1 fruit fly cellular context compared by ENCODE assay signal in genomic region chr3R:14436459-14436858, dm6.
TF ChIP-seq lines count a peak whose summit lies in the region.

No protein-coding gene starts in this region.

TF ChIP-seq in whole organism, embryonic, 481 proteins besides CTCF, POLR2A, EP300 and RAD21 (continued from another document):
- no peak for TF ChIP-seq CG4730 (GFP tag; IDR thresholded peaks at IDR 0.05; lab: Robert Waterston, UW)
- TF ChIP-seq ATbp (GFP tag; optimal IDR thresholded peaks at IDR 0.05; lab: Kevin White, UChicago): peak; percentile 26
- no peak for TF ChIP-seq CG1792 (GFP tag; optimal IDR thresholded peaks at IDR 0.05; lab: Kevin White, UChicago)
- TF ChIP-seq cas (GFP tag; IDR thresholded peaks at IDR 0.05; lab: Robert Waterston, UW): no peak
- TF ChIP-seq vvl (GFP tag; IDR thresholded peaks at IDR 0.05; lab: Robert Waterston, UW): peak; percentile 68
- TF ChIP-seq CG11247 (GFP tag; IDR thresholded peaks at IDR 0.05; lab: Robert Waterston, UW): no peak
- TF ChIP-seq CG18619 (GFP tag; optimal IDR thresholded peaks at IDR 0.05; lab: Kevin White, UChicago): no peak
- no peak for TF ChIP-seq Hr3 (GFP tag; optimal IDR thresholded peaks at IDR 0.05; lab: Kevin White, UChicago)
- no peak for TF ChIP-seq sr (GFP tag; IDR thresholded peaks at IDR 0.05; lab: Robert Waterston, UW)
- TF ChIP-seq HLHmδ (GFP tag; optimal IDR thresholded peaks at IDR 0.05; lab: Kevin White, UChicago): no peak
- no peak for TF ChIP-seq CG10543 (GFP tag; optimal IDR thresholded peaks at IDR 0.05; lab: Kevin White, UChicago)
- no peak for TF ChIP-seq CG6254 (GFP tag; optimal IDR thresholded peaks at IDR 0.05; lab: Kevin White, UChicago)
- TF ChIP-seq CG2199 (GFP tag; IDR thresholded peaks at IDR 0.05; lab: Robert Waterston, UW): 0 out of 3 replicates have a peak, but pooled peaks have one; percentile 37
- no peak for TF ChIP-seq shn (GFP tag; optimal IDR thresholded peaks at IDR 0.05; lab: Kevin White, UChicago)
- TF ChIP-seq CG14710 (tag; optimal IDR thresholded peaks at IDR 0.05; lab: Kevin White, UChicago): no peak
- TF ChIP-seq lmd (GFP tag; IDR thresholded peaks at IDR 0.05; lab: Robert Waterston, UW): no peak; the same call in 1 of the 2 replicates
- TF ChIP-seq CG18476 (GFP tag; optimal IDR thresholded peaks at IDR 0.05; lab: Kevin White, UChicago): peak; percentile 1
- peak; percentile 55; the same call in 1 of the 2 replicates for TF ChIP-seq Xrp1 (GFP tag; IDR thresholded peaks at IDR 0.05; lab: Robert Waterston, UW)
- no peak for TF ChIP-seq ken (GFP tag; IDR thresholded peaks at IDR 0.05; lab: Robert Waterston, UW)
- TF ChIP-seq klu (GFP tag; IDR thresholded peaks at IDR 0.05; lab: Robert Waterston, UW): no peak
- no peak for TF ChIP-seq Lpt (GFP tag; optimal IDR thresholded peaks at IDR 0.05; lab: Kevin White, UChicago)
- TF ChIP-seq Eip74EF (GFP tag; optimal IDR thresholded peaks at IDR 0.05; lab: Kevin White, UChicago): no peak
- TF ChIP-seq zfh1 (GFP tag; IDR thresholded peaks at IDR 0.05; lab: Robert Waterston, UW): peak; percentile 43; the same call in 1 of the 3 replicates
- TF ChIP-seq D19B (GFP tag; optimal IDR thresholded peaks at IDR 0.05; lab: Kevin White, UChicago): no peak
- TF ChIP-seq sisA (GFP tag; IDR thresholded peaks at IDR 0.05; lab: Robert Waterston, UW): peak; percentile 59
- peak; percentile 58 for TF ChIP-seq HLH3B (GFP tag; IDR thresholded peaks at IDR 0.05; lab: Robert Waterston, UW)
- TF ChIP-seq zfh2 (GFP tag; optimal IDR thresholded peaks at IDR 0.05; lab: Kevin White, UChicago): no peak
- TF ChIP-seq ab (GFP tag; optimal IDR thresholded peaks at IDR 0.05; lab: Kevin White, UChicago): no peak
- peak; percentile 67 for TF ChIP-seq CG11504 (tag; optimal IDR thresholded peaks at IDR 0.05; lab: Kevin White, UChicago)
- TF ChIP-seq CG7372 (GFP tag; IDR thresholded peaks at IDR 0.05; lab: Robert Waterston, UW): no peak
- TF ChIP-seq ind (GFP tag; optimal IDR thresholded peaks at IDR 0.05; lab: Kevin White, UChicago): peak; percentile 18
- no peak for TF ChIP-seq Dll (GFP tag; IDR thresholded peaks at IDR 0.05; lab: Robert Waterston, UW; ENCODE audit: partially characterized antibody)
- no peak for TF ChIP-seq CG6683 (GFP tag; optimal IDR thresholded peaks at IDR 0.05; lab: Kevin White, UChicago)
- TF ChIP-seq Oaz (GFP tag; IDR thresholded peaks at IDR 0.05; lab: Robert Waterston, UW): 0 out of 2 replicates have a peak, but pooled peaks have one; percentile 14
- peak; percentile 16 for TF ChIP-seq CG10654 (GFP tag; optimal IDR thresholded peaks at IDR 0.05; lab: Kevin White, UChicago)
- TF ChIP-seq MTF-1 (GFP tag; optimal IDR thresholded peaks at IDR 0.05; lab: Kevin White, UChicago; ENCODE audit: borderline replicate concordance): no peak
- TF ChIP-seq nom (GFP tag; optimal IDR thresholded peaks at IDR 0.05; lab: Kevin White, UChicago): no peak
- TF ChIP-seq repo (GFP tag; optimal IDR thresholded peaks at IDR 0.05; lab: Kevin White, UChicago): no peak
- TF ChIP-seq CG1529 (GFP tag; optimal IDR thresholded peaks at IDR 0.05; lab: Kevin White, UChicago): no peak
- no peak for TF ChIP-seq ash1 (GFP tag; optimal IDR thresholded peaks at IDR 0.05; lab: Kevin White, UChicago)
- TF ChIP-seq CG1603 (tag; optimal IDR thresholded peaks at IDR 0.05; lab: Kevin White, UChicago): peak; percentile 24
- TF ChIP-seq ci (GFP tag; IDR thresholded peaks at IDR 0.05; lab: Robert Waterston, UW): 0 out of 3 replicates have a peak, but pooled peaks have one; percentile 33
- peak; percentile 21 for TF ChIP-seq CG4820 (GFP tag; optimal IDR thresholded peaks at IDR 0.05; lab: Kevin White, UChicago)
- no peak for TF ChIP-seq Hmr (GFP tag; optimal IDR thresholded peaks at IDR 0.05; lab: Kevin White, UChicago)
- no peak for TF ChIP-seq CG32532 (GFP tag; IDR thresholded peaks at IDR 0.05; lab: Robert Waterston, UW)
- TF ChIP-seq CG2678 (tag; optimal IDR thresholded peaks at IDR 0.05; lab: Kevin White, UChicago): peak; percentile 30
- no peak for TF ChIP-seq CG4707 (GFP tag; optimal IDR thresholded peaks at IDR 0.05; lab: Kevin White, UChicago)
- TF ChIP-seq bbx (GFP tag; IDR thresholded peaks at IDR 0.05; lab: Robert Waterston, UW; ENCODE audit: partially characterized antibody): no peak
- peak; percentile 63 for TF ChIP-seq stc (GFP tag; IDR thresholded peaks at IDR 0.05; lab: Robert Waterston, UW)
- peak; percentile 37 for TF ChIP-seq CG2712 (tag; optimal IDR thresholded peaks at IDR 0.05; lab: Kevin White, UChicago)
- no peak for TF ChIP-seq CG12219 (GFP tag; optimal IDR thresholded peaks at IDR 0.05; lab: Kevin White, UChicago)
- no peak for TF ChIP-seq slbo (GFP tag; IDR thresholded peaks at IDR 0.05; lab: Robert Waterston, UW)
- no peak for TF ChIP-seq Opbp (GFP tag; IDR thresholded peaks at IDR 0.05; lab: Robert Waterston, UW; ENCODE audit: partially characterized antibody)
- peak; percentile 41 for TF ChIP-seq fd96Cb (tag; optimal IDR thresholded peaks at IDR 0.05; lab: Kevin White, UChicago)
- TF ChIP-seq CG7963 (GFP tag; IDR thresholded peaks at IDR 0.05; lab: Robert Waterston, UW; ENCODE audit: partially characterized antibody): no peak
- TF ChIP-seq Ets97D (GFP tag; optimal IDR thresholded peaks at IDR 0.05; lab: Kevin White, UChicago): no peak
- TF ChIP-seq CG10979 (tag; optimal IDR thresholded peaks at IDR 0.05; lab: Kevin White, UChicago): peak; percentile 53
- TF ChIP-seq Med (GFP tag; lab: Kevin White, UChicago): peak; percentile 27
- peak; percentile 64 for TF ChIP-seq CG17359 (tag; optimal IDR thresholded peaks at IDR 0.05; lab: Kevin White, UChicago)
- no peak for TF ChIP-seq CG10431 (GFP tag; optimal IDR thresholded peaks at IDR 0.05; lab: Kevin White, UChicago)
- TF ChIP-seq amos (GFP tag; IDR thresholded peaks at IDR 0.05; lab: Robert Waterston, UW; ENCODE audit: partially characterized antibody): no peak
- TF ChIP-seq tap (tag; optimal IDR thresholded peaks at IDR 0.05; lab: Kevin White, UChicago): peak; percentile 34
- TF ChIP-seq Stat92E (GFP tag; optimal IDR thresholded peaks at IDR 0.05; lab: Kevin White, UChicago): no peak
- peak; percentile 28 for TF ChIP-seq lab (GFP tag; optimal IDR thresholded peaks at IDR 0.05; lab: Kevin White, UChicago)
- peak; percentile 36 for TF ChIP-seq tin (GFP tag; optimal IDR thresholded peaks at IDR 0.05; lab: Kevin White, UChicago)
- TF ChIP-seq CG13424 (tag; optimal IDR thresholded peaks at IDR 0.05; lab: Kevin White, UChicago): no peak
- TF ChIP-seq unpg (GFP tag; optimal IDR thresholded peaks at IDR 0.05; lab: Kevin White, UChicago): no peak
- no peak for TF ChIP-seq ewg (GFP tag; optimal IDR thresholded peaks at IDR 0.05; lab: Kevin White, UChicago)
- TF ChIP-seq tgo (GFP tag; IDR thresholded peaks at IDR 0.05; lab: Robert Waterston, UW): peak; percentile 18; the same call in 1 of the 3 replicates
- TF ChIP-seq CG30431 (GFP tag; optimal IDR thresholded peaks at IDR 0.05; lab: Kevin White, UChicago): no peak
- TF ChIP-seq sens (GFP tag; lab: Kevin White, UChicago): peak; percentile 78
- no peak for TF ChIP-seq so (GFP tag; IDR thresholded peaks at IDR 0.05; lab: Robert Waterston, UW)
- TF ChIP-seq Vsx1 (GFP tag; optimal IDR thresholded peaks at IDR 0.05; lab: Kevin White, UChicago): no peak
- no peak for TF ChIP-seq CG16815 (GFP tag; optimal IDR thresholded peaks at IDR 0.05; lab: Kevin White, UChicago)
- TF ChIP-seq tup (GFP tag; optimal IDR thresholded peaks at IDR 0.05; lab: Kevin White, UChicago): no peak
- TF ChIP-seq Drgx (GFP tag; IDR thresholded peaks at IDR 0.05; lab: Robert Waterston, UW): peak; percentile 71
- no peak for TF ChIP-seq CG11456 (GFP tag; IDR thresholded peaks at IDR 0.05; lab: Robert Waterston, UW)
- TF ChIP-seq CG6765 (GFP tag; optimal IDR thresholded peaks at IDR 0.05; lab: Kevin White, UChicago): no peak
- no peak for TF ChIP-seq Dip2 (GFP tag; IDR thresholded peaks at IDR 0.05; lab: Robert Waterston, UW)
- TF ChIP-seq CG32772 (GFP tag; IDR thresholded peaks at IDR 0.05; lab: Robert Waterston, UW): peak; percentile 33; the same call in 1 of the 2 replicates
- 0 out of 3 replicates have a peak, but pooled peaks have one; percentile 28 for TF ChIP-seq z (GFP tag; IDR thresholded peaks at IDR 0.05; lab: Robert Waterston, UW)
- no peak for TF ChIP-seq E2f1 (GFP tag; IDR thresholded peaks at IDR 0.05; lab: Robert Waterston, UW)
- no peak for TF ChIP-seq CG13624 (GFP tag; optimal IDR thresholded peaks at IDR 0.05; lab: Kevin White, UChicago)
- TF ChIP-seq Ada2b (GFP tag; IDR thresholded peaks at IDR 0.05; lab: Robert Waterston, UW): peak; percentile 42; the same call in 1 of the 2 replicates
- peak; percentile 9 for TF ChIP-seq CG7839 (tag; optimal IDR thresholded peaks at IDR 0.05; lab: Kevin White, UChicago)
- TF ChIP-seq CG17612 (GFP tag; IDR thresholded peaks at IDR 0.05; lab: Robert Waterston, UW): no peak
- no peak for TF ChIP-seq hbn (GFP tag; IDR thresholded peaks at IDR 0.05; lab: Robert Waterston, UW; ENCODE audit: partially characterized antibody)
- peak; percentile 44; the same call in 1 of the 2 replicates for TF ChIP-seq Awh (GFP tag; IDR thresholded peaks at IDR 0.05; lab: Robert Waterston, UW)
- TF ChIP-seq Taf1 (GFP tag; IDR thresholded peaks at IDR 0.05; lab: Robert Waterston, UW): no peak
- no peak for TF ChIP-seq Nf-YC (tag; optimal IDR thresholded peaks at IDR 0.05; lab: Kevin White, UChicago)
- peak in 1 of 2 experiments; percentile 84 for TF ChIP-seq Hr78 (GFP tag; optimal IDR thresholded peaks at IDR 0.05; lab: Kevin White, UChicago)
- TF ChIP-seq gem (tag; optimal IDR thresholded peaks at IDR 0.05; lab: Kevin White, UChicago): peak; percentile 27
- TF ChIP-seq Asciz (GFP tag; optimal IDR thresholded peaks at IDR 0.05; lab: Kevin White, UChicago): peak; percentile 58
